Worm (Caenorhabditis elegans) whole organism, L3 larva: ENCODE data around the gene ttc-36.

Experiments used
- ZK546.5 ChIP-seq: sonication (generic microtip); optimal IDR thresholded peaks from 2 replicates; lab custom pipeline; 2017; ENCODE audit warnings: missing biosample characterization, missing genetic modification characterization
- jun-1 ChIP-seq: fragments of 150-350 bp; optimal IDR thresholded peaks from 2 replicates; lab custom pipeline; 2014; ENCODE audit warnings: missing biosample characterization, missing genetic modification reagents, missing genetic modification characterization
- lin-15B ChIP-seq: fragments of 150-350 bp; optimal IDR thresholded peaks from 2 replicates; lab custom pipeline; 2014; ENCODE audit warnings: missing biosample characterization, missing genetic modification characterization
- nfya-1 ChIP-seq: sonication (generic microtip); optimal IDR thresholded peaks from 2 replicates; lab custom pipeline; 2017; ENCODE audit warnings: missing genetic modification characterization, mild to moderate bottlenecking, missing compliant biosample characterization, antibody characterized with exemption, moderate library complexity; ENCODE audit not compliant: insufficient read depth
- nhr-25 ChIP-seq: sonication (generic microtip); optimal IDR thresholded peaks from 2 replicates; lab custom pipeline; 2017; ENCODE audit warnings: missing biosample characterization, missing genetic modification characterization
- nhr-77 ChIP-seq: fragments of 150-350 bp; optimal IDR thresholded peaks from 2 replicates; lab custom pipeline; 2014; ENCODE audit warnings: missing biosample characterization, missing genetic modification characterization
- pha-4 ChIP-seq: fragments of 150-350 bp; optimal IDR thresholded peaks from 2 replicates; lab custom pipeline; 2014; ENCODE audit warnings: missing biosample characterization, missing genetic modification reagents, missing genetic modification characterization
- skn-1 ChIP-seq: fragments of 150-350 bp; optimal IDR thresholded peaks from 2 replicates; lab custom pipeline; 2014; ENCODE audit warnings: missing biosample characterization, missing genetic modification characterization

ce11 chrII:10012490-10012889 is 17.5 kb upstream of the ttc-36 start:
- TF ChIP-seq nhr-25 (no peak), pha-4 (tag; lab: Kevin White, UChicago) (no peak), nhr-77 (tag; lab: Kevin White, UChicago) (no peak), skn-1 (tag; lab: Kevin White, UChicago) (no peak), jun-1 (tag; lab: Kevin White, UChicago) (no peak), lin-15B (tag; lab: Kevin White, UChicago) (no peak), ZK546.5 (tag; lab: Kevin White, UChicago) (no peak), nfya-1 (tag; lab: Kevin White, UChicago) (no peak)
